Worm (Caenorhabditis elegans): ENCODE data around the gene etc-1.

The etc-1 gene

DNA sequence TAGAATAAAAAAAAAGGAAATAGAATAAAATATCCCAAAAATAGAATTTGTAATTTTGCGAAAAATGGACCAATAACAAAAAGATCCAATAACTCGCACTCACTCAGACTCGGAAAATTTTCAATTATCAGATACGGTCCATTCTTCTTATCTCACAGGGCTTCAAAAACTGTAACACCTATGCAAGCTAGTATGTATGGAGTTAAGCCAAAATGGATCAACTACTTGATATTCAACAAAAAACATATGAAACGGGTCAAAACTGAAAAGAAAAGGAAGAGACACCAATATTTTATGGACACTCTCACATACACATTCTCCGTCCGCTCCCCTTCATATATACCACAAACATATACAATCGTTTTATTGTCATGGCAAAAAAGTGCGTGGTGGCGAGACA is 21.0 kb downstream of the etc-1 start, which contains the start of gene C34C6.9:
Gene C34C6.9 (plus strand): TSS at position 301 of the 400 bp plus-strand sequence.
- TF ChIP-seq F55B11.4 (tag; optimal IDR thresholded peaks at IDR 0.05; ENCODE audit: borderline replicate concordance, insufficient read depth) (no peak), F33H1.4 (GFP tag; IDR thresholded peaks at IDR 0.05) (no peak), ztf-6 (GFP tag; IDR thresholded peaks at IDR 0.05) (no peak), F39B2.1 (GFP tag; IDR thresholded peaks at IDR 0.05) (no peak), B0035.1 (tag; optimal IDR thresholded peaks at IDR 0.05) (no peak), ceh-91 (GFP tag; IDR thresholded peaks at IDR 0.05) (no peak), snpc-1.3 (tag; optimal IDR thresholded peaks at IDR 0.05; ENCODE audit: insufficient read depth) (no peak), T07F8.4 (tag; optimal IDR thresholded peaks at IDR 0.05) (no peak), aptf-2 (GFP tag; conservative IDR thresholded peaks at IDR 0.05) (no peak), hrde-1 (tag; optimal IDR thresholded peaks at IDR 0.05; ENCODE audit: borderline replicate concordance) (no peak), C06A6.2 (GFP tag; conservative IDR thresholded peaks at IDR 0.05) (no peak), attf-6 (GFP tag; IDR thresholded peaks at IDR 0.05) (no peak), ztf-25 (GFP tag; IDR thresholded peaks at IDR 0.05) (no peak), nhr-179 (tag; optimal IDR thresholded peaks at IDR 0.05) (no peak), lin-26 (GFP tag; IDR thresholded peaks at IDR 0.05) (no peak), akir-1 (GFP tag; optimal IDR thresholded peaks at IDR 0.05) (no peak)

DNA sequence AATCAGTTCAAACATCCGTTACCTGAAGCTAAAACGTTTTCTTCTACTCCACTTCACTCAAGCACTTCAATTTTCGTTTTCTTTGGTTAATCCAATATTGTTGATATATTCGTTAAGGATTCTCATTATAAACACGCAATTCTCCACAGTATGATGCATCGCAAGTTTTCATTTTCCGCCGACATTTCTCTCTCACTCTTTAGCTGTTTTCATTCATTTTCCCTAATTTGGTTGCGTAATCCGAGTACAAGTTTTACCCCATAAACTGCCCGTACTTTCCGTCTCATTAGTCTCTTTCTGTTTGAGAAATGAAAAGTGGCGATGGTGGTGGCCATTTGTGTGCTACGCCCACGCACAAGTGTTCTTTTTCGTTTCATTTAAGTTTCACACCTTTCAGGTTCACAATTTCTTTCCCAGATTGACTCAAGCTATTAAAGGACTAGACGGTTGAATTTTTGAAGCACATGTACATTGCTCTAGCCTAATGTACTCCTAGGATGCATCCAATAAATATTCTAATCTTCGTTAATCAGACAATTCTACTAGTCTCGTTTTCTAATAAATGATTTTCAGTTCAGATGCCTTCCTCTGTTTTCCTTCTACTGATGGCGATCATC is 26.8 kb downstream of the etc-1 start, which contains the start of gene C34C6.3:
Gene C34C6.3 (plus strand): TSS at position 567 of the 617 bp plus-strand sequence.
- TF ChIP-seq C17E4.6 (GFP tag; IDR thresholded peaks at IDR 0.05) (no peak), egl-18 (GFP tag; IDR thresholded peaks at IDR 0.05) (no peak), F37B4.10 (GFP tag; IDR thresholded peaks at IDR 0.05) (no peak), madf-8 (GFP tag; conservative IDR thresholded peaks at IDR 0.05) (no peak), hsf-1 (GFP tag; IDR thresholded peaks at IDR 0.05) (no peak), ceh-40 (GFP tag; IDR thresholded peaks at IDR 0.05) (no peak), zim-3 (tag; optimal IDR thresholded peaks at IDR 0.05) (no peak), F23B12.7 (tag; optimal IDR thresholded peaks at IDR 0.05; ENCODE audit: insufficient read depth) (no peak), T26A5.8 (tag; optimal IDR thresholded peaks at IDR 0.05) (no peak), ccch-3 (GFP tag; optimal IDR thresholded peaks at IDR 0.05) (no peak), Y53G8AR.9 (GFP tag; conservative IDR thresholded peaks at IDR 0.05) (no peak), F49E8.2 (tag; optimal IDR thresholded peaks at IDR 0.05; ENCODE audit: insufficient read depth) (no peak)

DNA sequence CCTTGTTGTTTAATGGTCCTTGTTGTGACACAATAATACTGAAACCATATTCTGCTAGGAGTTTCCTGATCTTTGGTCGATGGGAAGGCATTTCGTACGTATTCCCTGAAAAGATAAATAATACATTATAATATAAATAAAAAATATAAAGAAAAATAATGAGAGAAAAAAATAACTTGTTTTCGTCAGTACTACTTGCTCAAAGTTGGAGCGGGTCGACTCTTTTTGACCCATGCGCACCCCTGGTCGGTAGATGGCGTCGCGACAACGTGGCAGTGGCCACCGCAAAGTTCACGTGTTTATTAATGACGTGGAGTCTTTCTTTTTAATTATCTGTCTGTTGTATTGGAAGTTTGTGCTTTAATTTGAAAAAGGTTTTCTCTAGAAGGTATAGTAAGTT is 31.1 kb downstream of the etc-1 start, which contains the start of gene C34C6.10:
Gene C34C6.10 (minus strand): TSS at position 101 of the 400 bp plus-strand sequence.
- TF ChIP-seq attf-6 (GFP tag; IDR thresholded peaks at IDR 0.05) (no peak), hlh-26 (GFP tag; conservative IDR thresholded peaks at IDR 0.05) (no peak), rpc-1 (optimal IDR thresholded peaks at IDR 0.05) (no peak), rpc-1 (tag; optimal IDR thresholded peaks at IDR 0.05) (no peak), chd-7 (tag; optimal IDR thresholded peaks at IDR 0.05) (no peak)

DNA sequence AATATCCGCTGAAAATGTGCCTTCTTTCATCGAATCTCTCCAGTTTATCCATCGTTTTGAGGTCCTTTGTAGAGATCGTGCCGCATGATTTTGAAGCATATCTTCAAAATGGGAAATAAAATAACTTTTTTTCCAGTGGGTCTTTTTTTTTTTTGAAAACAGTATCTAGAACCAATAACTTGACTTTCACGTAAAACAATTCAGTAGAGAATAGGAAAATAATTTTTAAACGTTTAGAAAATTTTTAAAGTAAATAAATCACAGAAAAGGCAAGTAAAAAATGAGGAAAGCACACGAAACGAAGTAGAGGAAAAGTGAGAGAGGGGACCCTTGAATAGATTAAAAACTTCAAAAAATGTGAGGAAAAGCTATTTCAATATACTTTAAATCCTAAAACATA is 34.2 kb downstream of the etc-1 start, which contains the start of gene chdh-1:
Gene chdh-1 (minus strand): TSS at position 101 of the 400 bp plus-strand sequence.
- peak; percentile 15 for TF ChIP-seq F10E7.11 (tag; optimal IDR thresholded peaks at IDR 0.05)
- no peak for TF ChIP-seq F57C9.4 (tag; optimal IDR thresholded peaks at IDR 0.05)
- no peak for TF ChIP-seq snpc-1.3 (tag; optimal IDR thresholded peaks at IDR 0.05; ENCODE audit: insufficient read depth)
- no peak for TF ChIP-seq Y53F4B.3 (GFP tag; IDR thresholded peaks at IDR 0.05)
- TF ChIP-seq T07F8.4 (tag; optimal IDR thresholded peaks at IDR 0.05): no peak
- no peak for TF ChIP-seq zim-3 (tag; optimal IDR thresholded peaks at IDR 0.05)
- no peak for TF ChIP-seq F49E8.2 (tag; optimal IDR thresholded peaks at IDR 0.05; ENCODE audit: insufficient read depth)
- TF ChIP-seq fkh-3 (tag; optimal IDR thresholded peaks at IDR 0.05): no peak
